Fruit fly (Drosophila melanogaster) Kc167 (cell line): ENCODE measurements around the gene unc-4.

Experiments used
- h ChIP-seq: fragments of >200 bp; optimal IDR thresholded peaks from 3 replicates; lab custom pipeline; 2018; ENCODE audit warnings: missing external identifiers
- insv ChIP-seq: fragments of >200 bp; optimal IDR thresholded peaks from 3 replicates; lab custom pipeline; 2018; ENCODE audit warnings: missing external identifiers

- TF ChIP-seq h (no peak), insv (lab: Kevin White, UChicago) (no peak)
Measured at dm6 chrX:17782058-17782457, 13.7 kb downstream of the unc-4 start.
